Worm (Caenorhabditis elegans) whole organism, young adult: ENCODE results near the gene R08C7.1.
A peak's percentile ranks its signal among the peaks of the same experiment; 100 is the strongest.

ENCODE experiments used
- C17E4.6 ChIP-seq: fragments of 200-800 bp; sonication (Bioruptor generic); IDR thresholded peaks from 2 replicates; pipeline ENCODE4 v1.3.6; 2022; ENCODE audit warnings: missing genetic modification reagents, missing genetic modification characterization, missing compliant biosample characterization
- D2030.7 ChIP-seq: fragments of 200-800 bp; sonication (Bioruptor generic); IDR thresholded peaks from 2 replicates; pipeline ENCODE4 v1.3.6; 2022; ENCODE audit warnings: missing genetic modification reagents, missing genetic modification characterization, missing compliant biosample characterization
- F10E7.11 ChIP-seq: sonication (generic microtip); optimal IDR thresholded peaks from 2 replicates; lab custom pipeline; 2017; ENCODE audit warnings: mild to moderate bottlenecking, missing genetic modification characterization, moderate library complexity, missing compliant biosample characterization
- F57C9.4 ChIP-seq: sonication (generic microtip); optimal IDR thresholded peaks from 2 replicates; lab custom pipeline; 2017; ENCODE audit warnings: mild to moderate bottlenecking, missing genetic modification characterization, missing compliant biosample characterization
- Y56A3A.18 ChIP-seq: fragments of 200-800 bp; sonication (Bioruptor generic); IDR thresholded peaks from 2 replicates; pipeline ENCODE4 v1.3.6; 2022; ENCODE audit warnings: missing genetic modification reagents, missing genetic modification characterization, missing compliant biosample characterization
- ZK185.1 ChIP-seq: sonication (generic microtip); optimal IDR thresholded peaks from 2 replicates; lab custom pipeline; 2016; ENCODE audit warnings: mild to moderate bottlenecking, missing genetic modification characterization, missing compliant biosample characterization; ENCODE audit not compliant: poor library complexity, severe bottlenecking
- akir-1 ChIP-seq: fragments of 200-800 bp; sonication (Bioruptor generic); optimal IDR thresholded peaks from 2 replicates; lab custom pipeline; 2018; ENCODE audit warnings: mild to moderate bottlenecking, missing genetic modification characterization, moderate library complexity, missing compliant biosample characterization
- aptf-2 ChIP-seq: fragments of 200-800 bp; sonication (Bioruptor generic); conservative IDR thresholded peaks from 2 replicates; pipeline ENCODE4 v1.3.6; 2022; ENCODE audit warnings: missing genetic modification reagents, missing genetic modification characterization, missing compliant biosample characterization
- ceh-79 ChIP-seq: sonication (generic microtip); optimal IDR thresholded peaks from 2 replicates; lab custom pipeline; 2017; ENCODE audit warnings: mild to moderate bottlenecking, missing genetic modification characterization, missing compliant biosample characterization
- chd-7 ChIP-seq: sonication (generic microtip); optimal IDR thresholded peaks from 2 replicates; lab custom pipeline; 2016; ENCODE audit warnings: mild to moderate bottlenecking, missing genetic modification characterization, moderate library complexity, missing compliant biosample characterization
- die-1 ChIP-seq: sonication (generic microtip); optimal IDR thresholded peaks from 2 replicates; lab custom pipeline; 2016; ENCODE audit warnings: missing genotype, mild to moderate bottlenecking, missing genetic modification characterization, missing compliant biosample characterization
- efl-1 ChIP-seq: fragments of 150-350 bp; optimal IDR thresholded peaks from 2 replicates; lab custom pipeline; 2014; ENCODE audit warnings: missing biosample characterization, missing genetic modification reagents, missing genetic modification characterization
- gei-17 ChIP-seq: fragments of 200-800 bp; sonication (Bioruptor generic); optimal IDR thresholded peaks from 2 replicates; lab custom pipeline; 2018; ENCODE audit warnings: mild to moderate bottlenecking, missing genetic modification characterization, missing compliant biosample characterization
- hlh-26 ChIP-seq: fragments of 200-800 bp; sonication (Bioruptor generic); conservative IDR thresholded peaks from 2 replicates; pipeline ENCODE4 v1.3.6; 2022; ENCODE audit warnings: missing genetic modification reagents, missing genetic modification characterization, missing compliant biosample characterization
- hsf-1 ChIP-seq: fragments of 200-800 bp; sonication (Bioruptor generic); IDR thresholded peaks from 2 replicates; pipeline ENCODE4 v1.3.6; 2022; ENCODE audit warnings: missing genetic modification reagents, missing genetic modification characterization, missing compliant biosample characterization
- lag-1 ChIP-seq: fragments of 200-800 bp; sonication (Bioruptor generic); IDR thresholded peaks from 2 replicates; pipeline ENCODE4 v1.3.6; 2022; ENCODE audit warnings: missing genetic modification reagents, missing genetic modification characterization, missing compliant biosample characterization
- lin-26 ChIP-seq: fragments of 200-800 bp; sonication (Bioruptor generic); IDR thresholded peaks from 2 replicates; pipeline ENCODE4 v1.3.6; 2022; ENCODE audit warnings: missing genetic modification reagents, missing genetic modification characterization, missing compliant biosample characterization
- lsy-27 ChIP-seq: sonication (generic microtip); optimal IDR thresholded peaks from 2 replicates; lab custom pipeline; 2017; ENCODE audit warnings: missing genetic modification characterization, mild to moderate bottlenecking, missing compliant biosample characterization, antibody characterized with exemption, missing genotype, borderline replicate concordance; ENCODE audit not compliant: insufficient read depth
- madf-3 ChIP-seq: fragments of 200-800 bp; sonication (Bioruptor generic); IDR thresholded peaks from 2 replicates; pipeline ENCODE4 v1.3.6; 2022; ENCODE audit warnings: missing genetic modification reagents, missing genetic modification characterization, missing compliant biosample characterization
- mel-28 ChIP-seq: sonication (generic microtip); optimal IDR thresholded peaks from 2 replicates; lab custom pipeline; 2016; ENCODE audit warnings: borderline replicate concordance, mild to moderate bottlenecking, missing genetic modification characterization, missing compliant biosample characterization
- mes-4 ChIP-seq: sonication (generic microtip); optimal IDR thresholded peaks from 2 replicates; lab custom pipeline; 2016; ENCODE audit warnings: missing genotype, missing genetic modification characterization, missing compliant biosample characterization
- nfyb-1 ChIP-seq: fragments of 200-800 bp; sonication (Bioruptor generic); IDR thresholded peaks from 2 replicates; pipeline ENCODE4 v1.3.6; 2022; ENCODE audit warnings: missing genetic modification reagents, missing genetic modification characterization, missing compliant biosample characterization
- nhr-179 ChIP-seq: sonication (generic microtip); optimal IDR thresholded peaks from 2 replicates; lab custom pipeline; 2016; ENCODE audit warnings: mild to moderate bottlenecking, missing genetic modification characterization, missing compliant biosample characterization
- nhr-90 ChIP-seq: sonication (generic microtip); optimal IDR thresholded peaks from 2 replicates; lab custom pipeline; 2016; ENCODE audit warnings: missing genotype, mild to moderate bottlenecking, missing genetic modification characterization, missing compliant biosample characterization
- pha-4 ChIP-seq: fragments of 150-350 bp; sonication (generic microtip); optimal IDR thresholded peaks from 2 replicates; lab custom pipeline; 2014; ENCODE audit warnings: missing biosample characterization, missing genetic modification reagents, missing genetic modification characterization
- repo-1 ChIP-seq: sonication (generic microtip); optimal IDR thresholded peaks from 2 replicates; lab custom pipeline; 2017; ENCODE audit warnings: mild to moderate bottlenecking, missing genetic modification characterization, missing compliant biosample characterization
- rpc-1 ChIP-seq, 2 experiments: fragments of 150-350 bp in 1 of 2; sonication (generic microtip) in 1 of 2; optimal IDR thresholded peaks; 2 replicates each; lab custom pipeline; 2014 to 2018; ENCODE audit warnings: missing biosample characterization in 1 of 2, missing genetic modification characterization in 1 of 2, missing genetic modification reagents in 1 of 2, missing genotype in 1 of 2
- snpc-1.1 ChIP-seq: sonication (generic microtip); optimal IDR thresholded peaks from 2 replicates; lab custom pipeline; 2017; ENCODE audit warnings: missing genetic modification characterization, mild to moderate bottlenecking, missing compliant biosample characterization, antibody characterized with exemption, moderate library complexity, missing genotype, missing genetic modification reagents; ENCODE audit not compliant: insufficient read depth
- somi-1 ChIP-seq: fragments of 200-800 bp; sonication (Bioruptor generic); optimal IDR thresholded peaks from 2 replicates; lab custom pipeline; 2018; ENCODE audit warnings: mild to moderate bottlenecking, missing genetic modification characterization, missing compliant biosample characterization
- sptf-2 ChIP-seq: fragments of 200-800 bp; sonication (Bioruptor generic); optimal IDR thresholded peaks from 2 replicates; lab custom pipeline; 2018; ENCODE audit warnings: mild to moderate bottlenecking, missing genetic modification characterization, missing compliant biosample characterization
- zim-3 ChIP-seq: sonication (generic microtip); optimal IDR thresholded peaks from 2 replicates; lab custom pipeline; 2017; ENCODE audit warnings: mild to moderate bottlenecking, missing genetic modification characterization, moderate library complexity, missing compliant biosample characterization
- ztf-18 ChIP-seq: sonication (generic microtip); optimal IDR thresholded peaks from 2 replicates; lab custom pipeline; 2016; ENCODE audit warnings: missing genotype, mild to moderate bottlenecking, missing genetic modification characterization, missing compliant biosample characterization

The R08C7.1 gene

ce11 chrIV:4422029-4422428 lies 29.6 kb upstream of the R08C7.1 start, which contains the start of gene clec-175:
Gene clec-175 (plus strand): TSS chrIV:4422329.
- no peak for TF ChIP-seq ztf-18 (tag; lab: Kevin White, UChicago)
- no peak for TF ChIP-seq hsf-1 (GFP tag; lab: Robert Waterston, UW)
- TF ChIP-seq die-1, result no peak
- TF ChIP-seq ceh-79 (tag; lab: Kevin White, UChicago), result no peak
- no peak for TF ChIP-seq C17E4.6 (GFP tag; lab: Robert Waterston, UW)
- TF ChIP-seq repo-1 (tag; lab: Kevin White, UChicago), result no peak
- TF ChIP-seq gei-17 (GFP tag; lab: Kevin White, UChicago), result no peak
- no peak for TF ChIP-seq D2030.7
- TF ChIP-seq chd-7, result no peak

ce11 chrIV:4423026-4423425 lies 28.6 kb upstream of the R08C7.1 start:
- no peak for TF ChIP-seq mes-4 (tag; lab: Kevin White, UChicago)
- no peak for TF ChIP-seq F10E7.11 (tag; lab: Kevin White, UChicago)
- TF ChIP-seq lsy-27 (tag; lab: Kevin White, UChicago), result no peak
- TF ChIP-seq lin-26 (GFP tag; lab: Robert Waterston, UW), result no peak
- TF ChIP-seq pha-4 (tag; lab: Kevin White, UChicago), result no peak
- TF ChIP-seq snpc-1.1, result no peak
- TF ChIP-seq aptf-2 (GFP tag; lab: Robert Waterston, UW), result no peak
- TF ChIP-seq efl-1 (GFP tag; lab: Kevin White, UChicago), result no peak
- no peak for TF ChIP-seq lag-1 (GFP tag; lab: Robert Waterston, UW)
- TF ChIP-seq zim-3 (tag; lab: Kevin White, UChicago), result no peak

ce11 chrIV:4423885-4424284 lies 27.8 kb upstream of the R08C7.1 start:
- TF ChIP-seq hlh-26 (GFP tag; lab: Robert Waterston, UW) (no peak), nfyb-1 (GFP tag; lab: Robert Waterston, UW) (peak; percentile 48; the same call in 1 of the 2 replicates), madf-3 (GFP tag; lab: Robert Waterston, UW) (no peak), nhr-179 (tag; lab: Kevin White, UChicago) (no peak), F57C9.4 (tag; lab: Kevin White, UChicago) (no peak), Y56A3A.18 (GFP tag; lab: Robert Waterston, UW) (no peak)

ce11 chrIV:4429901-4430300 lies 21.8 kb upstream of the R08C7.1 start, which contains the start of the genes str-185 and R08C7.5:
Gene str-185 (minus strand): TSS chrIV:4430001.
Gene R08C7.5 (plus strand): TSS chrIV:4430229.
- TF ChIP-seq C17E4.6 (GFP tag; lab: Robert Waterston, UW) (no peak), rpc-1 (optimal IDR thresholded peaks at IDR 0.05; lab: Kevin White, UChicago) (no peak), rpc-1 (tag; optimal IDR thresholded peaks at IDR 0.05; lab: Kevin White, UChicago) (no peak), akir-1 (no peak), ztf-18 (tag; lab: Kevin White, UChicago) (no peak), nhr-90 (no peak), somi-1 (no peak), sptf-2 (GFP tag; lab: Kevin White, UChicago) (no peak), mes-4 (tag; lab: Kevin White, UChicago) (no peak), ZK185.1 (no peak), mel-28 (no peak), nhr-179 (tag; lab: Kevin White, UChicago) (no peak)
